Fruit fly (Drosophila melanogaster) whole organism, pupa: ENCODE data around the gene REPTOR.

ENCODE experiments used
- CG10348 ChIP-seq: fragments of 200-800 bp; sonication (Bioruptor generic); IDR thresholded peaks from 2 replicates; pipeline ENCODE4 v1.3.6; 2022; ENCODE audit warnings: missing biosample characterization, missing genetic modification characterization
- CG12605 ChIP-seq: fragments of 200-800 bp; sonication (Bioruptor generic); IDR thresholded peaks from 2 replicates; pipeline ENCODE4 v1.3.6; 2022; ENCODE audit warnings: missing biosample characterization, missing genetic modification characterization
- CG13204 ChIP-seq: fragments of 200-800 bp; sonication (Bioruptor generic); optimal IDR thresholded peaks from 2 replicates; lab custom pipeline; 2018; ENCODE audit warnings: missing biosample characterization, mild to moderate bottlenecking, missing genetic modification characterization, moderate library complexity
- CG14655 ChIP-seq: fragments of 200-800 bp; sonication (Bioruptor generic); optimal IDR thresholded peaks from 3 replicates; lab custom pipeline; 2017; ENCODE audit warnings: mild to moderate bottlenecking, missing biosample characterization, missing genetic modification reagents, missing genetic modification characterization
- CG15710 ChIP-seq: fragments of 200-800 bp; sonication (Bioruptor generic); optimal IDR thresholded peaks from 2 replicates; lab custom pipeline; 2018; ENCODE audit warnings: missing biosample characterization, mild to moderate bottlenecking, missing genetic modification characterization, moderate library complexity
- CG17806 ChIP-seq: fragments of 200-800 bp; sonication (Bioruptor generic); optimal IDR thresholded peaks from 2 replicates; lab custom pipeline; 2018; ENCODE audit warnings: missing biosample characterization, mild to moderate bottlenecking, missing genetic modification characterization, moderate library complexity
- CG32121 ChIP-seq: fragments of 200-800 bp; sonication (Bioruptor generic); IDR thresholded peaks from 2 replicates; pipeline ENCODE4 v1.3.6; 2022; ENCODE audit warnings: missing biosample characterization, missing genetic modification characterization
- CG34367 ChIP-seq: fragments of 200-800 bp; sonication (Bioruptor generic); optimal IDR thresholded peaks from 2 replicates; lab custom pipeline; 2018; ENCODE audit warnings: missing biosample characterization, mild to moderate bottlenecking, missing genetic modification characterization
- CG4496 ChIP-seq: fragments of 200-800 bp; sonication (Bioruptor generic); IDR thresholded peaks from 3 replicates; pipeline ENCODE4 v1.3.6; 2022; ENCODE audit warnings: missing biosample characterization, missing genetic modification characterization
- CG8159 ChIP-seq: fragments of 200-800 bp; sonication (Bioruptor generic); optimal IDR thresholded peaks from 3 replicates; lab custom pipeline; 2018; ENCODE audit warnings: missing biosample characterization, mild to moderate bottlenecking, missing genetic modification characterization, moderate library complexity
- CG8301 ChIP-seq: fragments of 200-800 bp; sonication (Bioruptor generic); optimal IDR thresholded peaks from 2 replicates; lab custom pipeline; 2018; ENCODE audit warnings: missing biosample characterization, mild to moderate bottlenecking, missing genetic modification characterization
- CG9948 ChIP-seq: fragments of 200-800 bp; sonication (Bioruptor generic); optimal IDR thresholded peaks from 2 replicates; lab custom pipeline; 2018; ENCODE audit warnings: missing biosample characterization, mild to moderate bottlenecking, missing genetic modification characterization, moderate library complexity
- D1 ChIP-seq: fragments of 200-800 bp; sonication (Bioruptor generic); optimal IDR thresholded peaks from 2 replicates; lab custom pipeline; 2018; ENCODE audit warnings: missing biosample characterization, mild to moderate bottlenecking, missing genetic modification characterization, moderate library complexity
- EcR ChIP-seq: fragments of 200-800 bp; sonication (Bioruptor generic); optimal IDR thresholded peaks from 3 replicates; lab custom pipeline; 2019; ENCODE audit warnings: missing biosample characterization, missing genetic modification characterization, mild to moderate bottlenecking, moderate library complexity, missing genetic modification reagents
- Ets98B ChIP-seq: fragments of 200-800 bp; sonication (Bioruptor generic); IDR thresholded peaks from 2 replicates; pipeline ENCODE4 v1.3.6; 2022; ENCODE audit warnings: missing biosample characterization, missing genetic modification characterization
- Pif1A ChIP-seq: fragments of 200-800 bp; sonication (Bioruptor generic); optimal IDR thresholded peaks from 3 replicates; lab custom pipeline; 2016; ENCODE audit warnings: missing biosample characterization, missing genetic modification characterization
- Pif1B ChIP-seq: fragments of 200-800 bp; sonication (Bioruptor generic); optimal IDR thresholded peaks from 3 replicates; lab custom pipeline; 2016; ENCODE audit warnings: missing biosample characterization, missing genetic modification characterization
- Snoo ChIP-seq: fragments of 200-800 bp; sonication (Bioruptor generic); optimal IDR thresholded peaks from 3 replicates; lab custom pipeline; 2017; ENCODE audit warnings: missing biosample characterization, mild to moderate bottlenecking, missing genetic modification characterization, inconsistent platforms
- fd96Ca ChIP-seq: fragments of 200-800 bp; sonication (Bioruptor generic); IDR thresholded peaks from 3 replicates; pipeline ENCODE4 v1.3.6; 2022; ENCODE audit warnings: missing biosample characterization, missing genetic modification characterization
- gl ChIP-seq: fragments of 200-800 bp; sonication (Bioruptor generic); optimal IDR thresholded peaks from 2 replicates; lab custom pipeline; 2018; ENCODE audit warnings: missing biosample characterization, mild to moderate bottlenecking, missing genetic modification characterization
- rn ChIP-seq: fragments of 200-800 bp; sonication (Bioruptor generic); IDR thresholded peaks from 2 replicates; pipeline ENCODE4 v1.3.6; 2022; ENCODE audit warnings: missing biosample characterization, missing genetic modification characterization

The REPTOR gene

DNA sequence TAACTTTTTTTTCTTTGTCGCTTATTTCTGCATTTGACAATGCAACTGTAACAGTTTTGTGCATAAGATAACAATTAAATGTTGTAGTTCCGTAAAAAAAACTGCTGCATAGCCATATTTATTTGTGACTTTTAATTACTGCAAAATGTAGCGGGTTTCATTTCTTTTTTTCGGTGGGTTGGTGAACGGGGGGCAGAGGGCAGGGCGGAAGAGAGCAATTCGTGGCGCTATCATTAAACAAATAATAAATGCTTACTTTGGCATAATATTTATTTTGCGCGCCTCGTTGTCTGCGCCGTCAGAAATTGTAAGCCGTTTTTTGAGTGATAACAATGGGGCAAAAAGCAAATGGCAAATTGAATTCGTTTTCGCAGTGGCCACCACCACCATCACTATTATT is 18.4 kb upstream of the REPTOR start:
- TF ChIP-seq rn (GFP tag; lab: Robert Waterston, UW) (no peak), CG4496 (0 out of 3 replicates have a peak, but pooled peaks have one; percentile 21)

DNA sequence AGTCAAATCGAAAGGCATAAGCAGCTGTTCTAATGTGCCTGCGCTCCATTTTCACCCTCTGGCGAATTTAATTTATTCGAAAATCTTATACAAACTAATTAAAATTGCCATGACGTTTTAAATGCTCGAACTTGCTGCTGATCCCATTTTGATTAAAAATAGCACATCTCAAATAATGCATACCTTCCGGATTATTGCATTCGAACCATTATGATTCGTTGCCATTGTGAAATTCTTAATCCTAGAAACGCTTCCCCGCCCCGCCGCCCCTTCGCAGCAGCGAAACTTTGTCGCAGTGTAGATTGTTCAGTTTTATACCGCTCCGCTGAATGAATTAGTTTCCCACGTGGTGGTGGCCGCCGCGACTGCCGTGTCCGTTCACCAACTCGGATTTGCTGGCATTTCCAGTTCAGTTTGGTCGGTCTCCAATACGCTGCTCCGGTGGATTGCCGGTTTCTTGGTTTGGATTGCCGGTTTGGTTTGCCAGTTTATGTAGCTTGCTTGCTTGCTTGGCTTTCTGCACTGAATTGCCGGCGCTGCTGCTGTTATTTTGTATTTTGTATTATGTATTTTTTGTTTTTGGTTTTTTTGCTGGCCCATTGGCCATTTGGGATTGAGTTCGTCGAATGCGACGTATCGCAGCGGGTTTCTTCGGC is 16.0 kb upstream of the REPTOR start:
- TF ChIP-seq CG14655 (peak; percentile 59), CG15710 (tag; lab: Kevin White, UChicago) (no peak), fd96Ca (GFP tag; lab: Robert Waterston, UW) (peak; percentile 58; the same call in 1 of the 3 replicates), CG12605 (GFP tag; lab: Robert Waterston, UW) (peak; percentile 26; the same call in 1 of the 2 replicates), CG8301 (tag; lab: Kevin White, UChicago) (peak; percentile 52), Ets98B (GFP tag; lab: Robert Waterston, UW) (no peak; the same call in 1 of the 2 replicates), D1 (no peak), CG17806 (peak; percentile 13), Pif1B (GFP tag; lab: Kevin White, UChicago) (peak; percentile 10), CG4496 (peak; percentile 55; the same call in 2 of the 3 replicates), CG9948 (tag; lab: Kevin White, UChicago) (peak; percentile 19), gl (tag; lab: Kevin White, UChicago) (no peak), EcR (GFP tag; lab: Kevin White, UChicago) (no peak), Pif1A (GFP tag; lab: Kevin White, UChicago) (peak; percentile 54), CG10348 (GFP tag; lab: Robert Waterston, UW) (no peak), Snoo (no peak), rn (GFP tag; lab: Robert Waterston, UW) (no peak), CG32121 (GFP tag; lab: Robert Waterston, UW) (peak; percentile 47; the same call in 1 of the 2 replicates), CG13204 (no peak), CG8159 (tag; lab: Kevin White, UChicago) (peak; percentile 8), CG34367 (tag; lab: Kevin White, UChicago) (no peak)

DNA sequence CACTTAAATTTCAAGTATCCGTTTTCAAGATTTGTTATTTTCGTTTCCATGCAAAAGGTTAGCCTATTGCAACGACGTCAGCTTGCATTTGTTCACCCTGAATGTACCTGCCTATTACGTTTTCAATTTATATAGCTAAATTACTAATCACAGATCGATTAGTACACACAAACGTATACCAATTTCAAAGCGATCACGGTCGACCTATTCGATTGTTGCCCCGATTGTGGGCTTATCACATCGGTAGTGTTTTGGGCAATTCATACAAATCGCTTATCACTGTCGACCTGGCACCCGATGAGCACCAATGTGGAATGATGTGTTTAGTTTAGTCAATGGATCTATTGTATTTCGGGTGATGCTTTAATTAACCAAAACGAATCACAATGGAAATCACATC is 14.2 kb upstream of the REPTOR start:
- TF ChIP-seq Pif1A (GFP tag; lab: Kevin White, UChicago) (no peak), CG14655 (no peak), Pif1B (GFP tag; lab: Kevin White, UChicago) (no peak), CG15710 (tag; lab: Kevin White, UChicago) (no peak), CG17806 (no peak), CG32121 (GFP tag; lab: Robert Waterston, UW) (no peak), rn (GFP tag; lab: Robert Waterston, UW) (no peak), Snoo (no peak), EcR (GFP tag; lab: Kevin White, UChicago) (no peak), D1 (no peak), CG8159 (tag; lab: Kevin White, UChicago) (no peak), CG13204 (no peak), CG9948 (tag; lab: Kevin White, UChicago) (no peak), fd96Ca (GFP tag; lab: Robert Waterston, UW) (no peak), CG34367 (tag; lab: Kevin White, UChicago) (no peak), CG8301 (tag; lab: Kevin White, UChicago) (no peak)

DNA sequence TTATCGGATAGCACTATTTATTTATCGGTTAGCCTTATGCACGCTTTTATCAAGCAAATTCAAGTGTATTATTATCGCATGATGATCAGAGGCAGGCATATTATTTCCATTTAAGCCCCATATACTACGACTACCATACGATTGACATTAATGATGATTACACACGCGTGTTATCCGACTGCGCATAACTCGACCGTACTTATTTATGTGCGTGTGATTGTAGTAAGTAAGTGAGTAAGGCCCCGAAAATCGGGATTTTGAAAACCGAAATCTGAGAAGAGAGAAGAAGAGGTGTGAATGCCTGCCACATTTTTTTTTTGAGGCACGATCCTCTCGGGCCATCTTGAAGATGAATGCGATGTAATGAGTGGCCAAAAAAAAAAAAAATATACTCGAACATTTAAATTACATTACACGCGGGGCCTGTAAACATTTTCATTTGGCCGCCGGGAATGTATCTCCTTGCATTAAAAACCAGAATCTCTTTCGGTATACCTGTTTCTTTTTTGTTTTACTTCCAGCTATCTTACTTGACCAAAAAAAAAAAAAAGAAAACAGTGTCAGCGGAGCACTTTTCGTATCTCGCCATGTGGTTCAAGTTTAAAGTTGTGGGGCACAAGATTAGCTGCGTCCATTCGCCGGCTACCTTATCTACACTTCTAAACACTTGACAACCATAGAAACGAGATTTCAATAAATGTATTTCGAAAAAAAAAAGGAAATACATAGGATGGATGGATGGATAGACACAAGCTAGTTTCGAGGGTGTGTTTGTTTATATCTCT is 12.9 kb upstream of the REPTOR start:
- TF ChIP-seq CG15710 (tag; lab: Kevin White, UChicago) (no peak), D1 (no peak), CG17806 (no peak), CG8301 (tag; lab: Kevin White, UChicago) (no peak), Pif1A (GFP tag; lab: Kevin White, UChicago) (no peak), EcR (GFP tag; lab: Kevin White, UChicago) (no peak), CG14655 (no peak), CG32121 (GFP tag; lab: Robert Waterston, UW) (no peak), gl (tag; lab: Kevin White, UChicago) (no peak), CG13204 (no peak), Pif1B (GFP tag; lab: Kevin White, UChicago) (no peak), rn (GFP tag; lab: Robert Waterston, UW) (no peak), CG4496 (no peak), CG10348 (GFP tag; lab: Robert Waterston, UW) (no peak), CG9948 (tag; lab: Kevin White, UChicago) (no peak), Ets98B (GFP tag; lab: Robert Waterston, UW) (no peak), Snoo (no peak), CG34367 (tag; lab: Kevin White, UChicago) (no peak), fd96Ca (GFP tag; lab: Robert Waterston, UW) (no peak), CG12605 (GFP tag; lab: Robert Waterston, UW) (no peak; the same call in 1 of the 2 replicates)
- TF ChIP-seq, all 21 proteins: peak for 0

DNA sequence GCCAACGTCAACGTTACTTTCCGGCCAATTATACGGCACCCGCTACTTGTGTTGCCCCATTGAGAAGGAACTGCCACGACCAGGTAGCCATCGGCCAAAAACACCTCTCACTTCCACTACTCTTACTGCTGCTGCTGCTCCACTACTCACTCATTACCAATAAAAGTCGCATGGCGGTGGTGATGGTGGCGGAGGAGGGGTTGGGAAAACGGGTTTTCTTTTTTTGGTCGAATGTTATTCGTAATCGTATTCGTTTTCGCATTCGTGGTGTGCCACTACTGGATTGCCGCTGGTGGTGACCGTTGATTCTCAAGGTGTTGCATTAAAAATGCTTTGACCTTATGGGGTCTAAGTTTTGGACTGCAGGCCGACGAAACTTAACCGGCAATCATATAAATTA is 11.1 kb upstream of the REPTOR start:
- TF ChIP-seq CG17806: no peak
- peak; percentile 67 for TF ChIP-seq EcR (GFP tag; lab: Kevin White, UChicago)
- TF ChIP-seq Pif1A (GFP tag; lab: Kevin White, UChicago): no peak
- no peak for TF ChIP-seq D1
- no peak for TF ChIP-seq CG10348 (GFP tag; lab: Robert Waterston, UW)
- peak; percentile 17; the same call in 1 of the 2 replicates for TF ChIP-seq Ets98B (GFP tag; lab: Robert Waterston, UW)
- no peak for TF ChIP-seq CG34367 (tag; lab: Kevin White, UChicago)
- TF ChIP-seq CG13204: peak; percentile 46
